Worm (Caenorhabditis elegans) whole organism, L2 larva: ENCODE measurements around the gene C28H8.3.
A peak's percentile ranks its signal among the peaks of the same experiment; 100 is the strongest.

Experiments
- C34F6.9 ChIP-seq: fragments of 150-350 bp; optimal IDR thresholded peaks from 2 replicates; lab custom pipeline; 2014; ENCODE audit warnings: missing biosample characterization, missing genetic modification characterization
- F13H6.1 ChIP-seq: sonication (generic microtip); optimal IDR thresholded peaks from 2 replicates; lab custom pipeline; 2016; ENCODE audit warnings: missing genetic modification characterization, missing compliant biosample characterization
- R02D3.7 ChIP-seq: fragments of 150-350 bp; optimal IDR thresholded peaks from 2 replicates; lab custom pipeline; 2014; ENCODE audit warnings: missing biosample characterization, missing genetic modification characterization
- Y55F3AM.14 ChIP-seq: fragments of 200-800 bp; sonication (Bioruptor generic); optimal IDR thresholded peaks from 2 replicates; lab custom pipeline; 2018; ENCODE audit warnings: mild to moderate bottlenecking, missing genetic modification characterization, missing compliant biosample characterization
- ZK546.5 ChIP-seq: sonication (generic microtip); optimal IDR thresholded peaks from 2 replicates; lab custom pipeline; 2017; ENCODE audit warnings: missing biosample characterization, missing genetic modification characterization
- alr-1 ChIP-seq: fragments of 150-350 bp; optimal IDR thresholded peaks from 2 replicates; lab custom pipeline; 2014; ENCODE audit warnings: missing biosample characterization, missing genetic modification characterization
- aly-2 ChIP-seq: fragments of 150-350 bp; optimal IDR thresholded peaks from 2 replicates; lab custom pipeline; 2014; ENCODE audit warnings: missing biosample characterization, missing genetic modification characterization
- ama-1 ChIP-seq: fragments of 150-350 bp; optimal IDR thresholded peaks from 2 replicates; lab custom pipeline; 2018; ENCODE audit warnings: inconsistent platforms
- blmp-1 ChIP-seq: sonication (generic microtip); optimal IDR thresholded peaks from 2 replicates; lab custom pipeline; 2017; ENCODE audit warnings: missing genetic modification characterization, mild to moderate bottlenecking, missing compliant biosample characterization, antibody characterized with exemption, moderate library complexity; ENCODE audit not compliant: insufficient read depth
- ceh-16 ChIP-seq: fragments of 150-350 bp; optimal IDR thresholded peaks from 2 replicates; lab custom pipeline; 2014; ENCODE audit warnings: missing biosample characterization, missing genetic modification characterization
- ceh-82 ChIP-seq: fragments of 150-350 bp; optimal IDR thresholded peaks from 2 replicates; lab custom pipeline; 2014; ENCODE audit warnings: missing biosample characterization, missing genetic modification characterization
- crh-2 ChIP-seq: sonication (generic microtip); optimal IDR thresholded peaks from 2 replicates; lab custom pipeline; 2017; ENCODE audit warnings: missing biosample characterization, missing genetic modification characterization
- dmd-4 ChIP-seq: sonication (generic microtip); optimal IDR thresholded peaks from 2 replicates; lab custom pipeline; 2017; ENCODE audit warnings: missing biosample characterization, missing genetic modification characterization
- egl-27 ChIP-seq: sonication (generic microtip); optimal IDR thresholded peaks from 3 replicates; lab custom pipeline; 2017; ENCODE audit warnings: missing biosample characterization, missing genetic modification reagents, missing genetic modification characterization
- elt-1 ChIP-seq: fragments of 150-350 bp; optimal IDR thresholded peaks from 2 replicates; lab custom pipeline; 2014; ENCODE audit warnings: missing biosample characterization, missing genetic modification characterization
- elt-3 ChIP-seq: sonication (generic microtip); optimal IDR thresholded peaks from 2 replicates; lab custom pipeline; 2017; ENCODE audit warnings: missing biosample characterization, missing genetic modification characterization
- fos-1 ChIP-seq: fragments of 150-350 bp; optimal IDR thresholded peaks from 2 replicates; lab custom pipeline; 2014; ENCODE audit warnings: missing biosample characterization, missing genetic modification characterization
- gmeb-1 ChIP-seq: fragments of 150-350 bp; optimal IDR thresholded peaks from 2 replicates; lab custom pipeline; 2014; ENCODE audit warnings: missing biosample characterization, missing genetic modification characterization
- lin-11 ChIP-seq: fragments of 150-350 bp; sonication (generic microtip); optimal IDR thresholded peaks from 2 replicates; lab custom pipeline; 2014; ENCODE audit warnings: missing biosample characterization, missing genetic modification characterization, inconsistent platforms, mixed read lengths
- lin-39 ChIP-seq: fragments of 150-350 bp; optimal IDR thresholded peaks from 2 replicates; lab custom pipeline; 2014; ENCODE audit warnings: missing biosample characterization, missing genetic modification reagents, missing genetic modification characterization
- lsy-2 ChIP-seq, 2 experiments: fragments of 150-350 bp in 1 of 2; sonication (generic microtip) in 1 of 2; optimal IDR thresholded peaks; 2 replicates each; lab custom pipeline; 2014 to 2017; ENCODE audit warnings: missing biosample characterization in 2 of 2, missing genetic modification characterization in 2 of 2
- mab-5 ChIP-seq: fragments of 150-350 bp; optimal IDR thresholded peaks from 2 replicates; lab custom pipeline; 2014; ENCODE audit warnings: missing biosample characterization, missing genetic modification characterization
- mbf-1 ChIP-seq: sonication (generic microtip); optimal IDR thresholded peaks from 2 replicates; lab custom pipeline; 2017; ENCODE audit warnings: missing biosample characterization, missing genetic modification characterization
- mdl-1 ChIP-seq, 2 experiments: fragments of 150-350 bp in 1 of 2; sonication (generic microtip) in 1 of 2; optimal IDR thresholded peaks; 2 replicates each; lab custom pipeline; 2017; ENCODE audit warnings: missing biosample characterization in 2 of 2, missing genetic modification characterization in 2 of 2
- nhr-10 ChIP-seq: sonication (generic microtip); optimal IDR thresholded peaks from 2 replicates; lab custom pipeline; 2017; ENCODE audit warnings: missing biosample characterization, missing genetic modification characterization
- nhr-11 ChIP-seq: fragments of 150-350 bp; optimal IDR thresholded peaks from 2 replicates; lab custom pipeline; 2014; ENCODE audit warnings: missing biosample characterization, missing genetic modification characterization
- nhr-12 ChIP-seq: fragments of 150-350 bp; optimal IDR thresholded peaks from 2 replicates; lab custom pipeline; 2014; ENCODE audit warnings: missing biosample characterization, missing genetic modification characterization
- nhr-129 ChIP-seq: fragments of 150-350 bp; optimal IDR thresholded peaks from 2 replicates; lab custom pipeline; 2014; ENCODE audit warnings: missing biosample characterization, missing genetic modification characterization
- nhr-21 ChIP-seq: fragments of 150-350 bp; optimal IDR thresholded peaks from 2 replicates; lab custom pipeline; 2014; ENCODE audit warnings: missing biosample characterization, missing genetic modification characterization
- nhr-23 ChIP-seq: fragments of 150-350 bp; optimal IDR thresholded peaks from 2 replicates; lab custom pipeline; 2014; ENCODE audit warnings: missing biosample characterization, missing genetic modification reagents, missing genetic modification characterization
- nhr-237 ChIP-seq: fragments of 150-350 bp; optimal IDR thresholded peaks from 2 replicates; lab custom pipeline; 2014; ENCODE audit warnings: missing biosample characterization, missing genetic modification characterization
- nhr-25 ChIP-seq: fragments of 150-350 bp; sonication (generic microtip); optimal IDR thresholded peaks from 3 replicates; lab custom pipeline; 2014; ENCODE audit warnings: missing biosample characterization, missing genetic modification characterization
- nhr-6 ChIP-seq: fragments of 150-350 bp; optimal IDR thresholded peaks from 2 replicates; lab custom pipeline; 2014; ENCODE audit warnings: missing biosample characterization, missing genetic modification characterization
- nhr-77 ChIP-seq: fragments of 150-350 bp; optimal IDR thresholded peaks from 2 replicates; lab custom pipeline; 2014; ENCODE audit warnings: missing biosample characterization, missing genetic modification characterization
- sem-4 ChIP-seq: fragments of 150-350 bp; optimal IDR thresholded peaks from 2 replicates; lab custom pipeline; 2014; ENCODE audit warnings: missing biosample characterization, missing genetic modification reagents, missing genetic modification characterization
- skn-1 ChIP-seq: sonication (generic microtip); optimal IDR thresholded peaks from 2 replicates; lab custom pipeline; 2017; ENCODE audit warnings: missing biosample characterization, missing genetic modification characterization
- sma-3 ChIP-seq: sonication (generic microtip); optimal IDR thresholded peaks from 2 replicates; lab custom pipeline; 2016; ENCODE audit warnings: missing genetic modification reagents, missing genetic modification characterization, missing compliant biosample characterization
- sma-9 ChIP-seq, 2 experiments: fragments of 150-350 bp in 1 of 2; sonication (generic microtip) in 1 of 2; optimal IDR thresholded peaks; 2 replicates each; lab custom pipeline; 2014 to 2016; ENCODE audit warnings: missing genetic modification characterization in 2 of 2, mild to moderate bottlenecking in 1 of 2, missing biosample characterization in 1 of 2, missing compliant biosample characterization in 1 of 2, missing genetic modification reagents in 1 of 2, moderate library complexity in 1 of 2
- snpc-4 ChIP-seq: fragments of 150-350 bp; optimal IDR thresholded peaks from 2 replicates; lab custom pipeline; 2014; ENCODE audit warnings: missing biosample characterization, missing genetic modification characterization
- unc-39 ChIP-seq: fragments of 150-350 bp; optimal IDR thresholded peaks from 2 replicates; lab custom pipeline; 2014; ENCODE audit warnings: missing biosample characterization, missing genetic modification characterization
- unc-55 ChIP-seq: fragments of 150-350 bp; sonication (generic microtip); optimal IDR thresholded peaks from 3 replicates; lab custom pipeline; 2014; ENCODE audit warnings: missing biosample characterization, missing genetic modification reagents, missing genetic modification characterization
- unc-62 ChIP-seq: fragments of 150-350 bp; optimal IDR thresholded peaks from 2 replicates; lab custom pipeline; 2014; ENCODE audit warnings: missing biosample characterization, missing genetic modification reagents, missing genetic modification characterization
- zag-1 ChIP-seq: fragments of 150-350 bp; optimal IDR thresholded peaks from 2 replicates; lab custom pipeline; 2014; ENCODE audit warnings: missing biosample characterization, missing genetic modification characterization
- ztf-1 ChIP-seq: fragments of 200-800 bp; sonication (Bioruptor generic); conservative IDR thresholded peaks from 2 replicates; pipeline ENCODE4 v1.3.6; 2022; ENCODE audit warnings: missing genetic modification characterization, missing compliant biosample characterization
- ztf-11 ChIP-seq: sonication (generic microtip); optimal IDR thresholded peaks from 2 replicates; lab custom pipeline; 2017; ENCODE audit warnings: missing biosample characterization, missing genetic modification characterization
- ztf-4 ChIP-seq: fragments of 150-350 bp; optimal IDR thresholded peaks from 2 replicates; lab custom pipeline; 2014; ENCODE audit warnings: missing biosample characterization, missing genetic modification characterization

C28H8.3 gene

ce11 chrIII:5878215-5878614 lies 30.3 kb upstream of the C28H8.3 start, which contains the start of the genes mig-21 and F01F1.2:
mig-21 (minus strand) TSS chrIII:5878380.
F01F1.2 (plus strand) TSS chrIII:5878554.
- TF ChIP-seq sma-9 (GFP tag; optimal IDR thresholded peaks at IDR 0.05; lab: Kevin White, UChicago) = no peak
- TF ChIP-seq sma-9 (tag; optimal IDR thresholded peaks at IDR 0.05; lab: Kevin White, UChicago) = no peak
- no peak for TF ChIP-seq mdl-1 (tag; optimal IDR thresholded peaks at IDR 0.05; lab: Kevin White, UChicago)
- TF ChIP-seq ztf-1 = no peak
- TF ChIP-seq ZK546.5 (tag; lab: Kevin White, UChicago) = no peak
- TF ChIP-seq snpc-4 (tag; lab: Kevin White, UChicago) = no peak
- TF ChIP-seq elt-3 = no peak
- TF ChIP-seq nhr-25 (tag; lab: Kevin White, UChicago) = peak; percentile 8
- TF ChIP-seq unc-55 (GFP tag; lab: Kevin White, UChicago) = peak; percentile 15
- TF ChIP-seq sma-3 = no peak
- TF ChIP-seq aly-2 (tag; lab: Kevin White, UChicago) = no peak
- no peak for TF ChIP-seq sem-4 (tag; lab: Kevin White, UChicago)
- no peak for TF ChIP-seq unc-39 (tag; lab: Kevin White, UChicago)
- no peak for TF ChIP-seq dmd-4 (tag; lab: Kevin White, UChicago)
- no peak for TF ChIP-seq mab-5 (tag; lab: Kevin White, UChicago)
- no peak for TF ChIP-seq nhr-21 (tag; lab: Kevin White, UChicago)
- no peak for TF ChIP-seq alr-1 (tag; lab: Kevin White, UChicago)
- TF ChIP-seq blmp-1 (tag; lab: Kevin White, UChicago) = peak; percentile 52
- no peak for TF ChIP-seq nhr-12 (tag; lab: Kevin White, UChicago)
- no peak for TF ChIP-seq nhr-6 (tag; lab: Kevin White, UChicago)
- no peak for TF ChIP-seq nhr-23 (tag; lab: Kevin White, UChicago)
- TF ChIP-seq zag-1 = no peak
- TF ChIP-seq lin-39 (tag; lab: Kevin White, UChicago) = no peak
- no peak for TF ChIP-seq elt-1
- TF ChIP-seq skn-1 = no peak
- TF ChIP-seq fos-1 = no peak
- TF ChIP-seq unc-62 = no peak
- TF ChIP-seq nhr-10 (tag; lab: Kevin White, UChicago) = no peak
- TF ChIP-seq F13H6.1 (tag; lab: Kevin White, UChicago) = no peak
- TF ChIP-seq lsy-2 (tag; optimal IDR thresholded peaks at IDR 0.05; lab: Kevin White, UChicago) = peak in 1 of 2 experiments; percentile 76
- TF ChIP-seq lin-11 (tag; lab: Kevin White, UChicago) = no peak
- no peak for TF ChIP-seq nhr-129 (tag; lab: Kevin White, UChicago)
- TF ChIP-seq egl-27 (tag; lab: Kevin White, UChicago) = no peak
- peak; percentile 18 for TF ChIP-seq C34F6.9 (tag; lab: Kevin White, UChicago)
- no peak for TF ChIP-seq ztf-11 (tag; lab: Kevin White, UChicago)

DNA sequence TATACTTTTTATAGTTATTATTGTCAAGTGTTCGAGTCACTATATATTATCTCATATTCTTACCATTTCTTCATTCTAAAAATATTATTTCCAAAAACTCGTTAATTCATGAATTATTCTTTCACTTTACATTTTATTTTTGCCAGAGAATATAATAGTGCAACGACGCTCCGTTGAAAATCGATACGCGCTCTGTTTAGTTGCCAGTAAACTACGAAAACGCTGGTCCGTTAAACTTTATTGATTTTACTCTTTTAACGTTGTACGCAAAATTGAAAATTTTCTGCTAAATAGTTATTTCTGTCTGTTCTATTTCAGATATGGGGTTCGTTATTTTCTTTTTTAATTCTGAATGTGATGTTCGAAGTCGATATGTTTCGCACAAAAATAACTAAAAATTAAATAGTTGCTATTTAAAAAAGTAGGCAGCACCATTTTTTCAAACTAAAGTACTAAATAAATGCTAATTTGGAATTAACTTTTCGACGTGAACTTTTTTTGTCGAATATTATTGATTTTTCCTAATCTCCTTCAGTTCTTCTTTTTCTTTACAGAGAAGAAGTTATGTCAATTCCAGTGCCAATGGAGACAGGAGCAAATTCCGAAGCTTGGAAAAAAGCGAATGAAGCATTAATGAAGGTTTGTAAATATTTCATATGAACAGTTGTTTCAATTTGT lies 29.1 kb upstream of the C28H8.3 start, which contains the start of gene hpo-10:
Gene hpo-10 (plus strand): TSS at position 199 of the 678 bp plus-strand sequence.
- TF ChIP-seq unc-39 (tag; lab: Kevin White, UChicago) = no peak
- no peak for TF ChIP-seq unc-62
- TF ChIP-seq fos-1 = no peak
- no peak for TF ChIP-seq nhr-129 (tag; lab: Kevin White, UChicago)
- no peak for TF ChIP-seq nhr-10 (tag; lab: Kevin White, UChicago)
- no peak for TF ChIP-seq ama-1 (lab: Kevin White, UChicago)
- peak; percentile 56 for TF ChIP-seq C34F6.9 (tag; lab: Kevin White, UChicago)
- TF ChIP-seq nhr-21 (tag; lab: Kevin White, UChicago) = no peak
- TF ChIP-seq Y55F3AM.14 (GFP tag; lab: Kevin White, UChicago) = no peak
- no peak for TF ChIP-seq nhr-77 (tag; lab: Kevin White, UChicago)
- no peak for TF ChIP-seq elt-3
- no peak for TF ChIP-seq nhr-6 (tag; lab: Kevin White, UChicago)
- TF ChIP-seq ztf-1 = no peak
- TF ChIP-seq ceh-82 (tag; lab: Kevin White, UChicago) = no peak
- no peak for TF ChIP-seq snpc-4 (tag; lab: Kevin White, UChicago)
- TF ChIP-seq lin-11 (tag; lab: Kevin White, UChicago) = no peak
- TF ChIP-seq sma-3 = no peak
- TF ChIP-seq R02D3.7 (tag; lab: Kevin White, UChicago) = no peak
- TF ChIP-seq mab-5 (tag; lab: Kevin White, UChicago) = no peak
- no peak for TF ChIP-seq elt-1
- TF ChIP-seq dmd-4 (tag; lab: Kevin White, UChicago) = no peak
- no peak for TF ChIP-seq skn-1
- TF ChIP-seq lsy-2 (tag; optimal IDR thresholded peaks at IDR 0.05; lab: Kevin White, UChicago) = peak; percentile 9 to 57
- TF ChIP-seq gmeb-1 (tag; lab: Kevin White, UChicago) = peak; percentile 1
- TF ChIP-seq crh-2 = peak; percentile 52
- TF ChIP-seq mdl-1 (tag; optimal IDR thresholded peaks at IDR 0.05; lab: Kevin White, UChicago) = no peak
- TF ChIP-seq F13H6.1 (tag; lab: Kevin White, UChicago) = no peak
- no peak for TF ChIP-seq ztf-4 (tag; lab: Kevin White, UChicago)
- no peak for TF ChIP-seq nhr-237 (tag; lab: Kevin White, UChicago)
- no peak for TF ChIP-seq aly-2 (tag; lab: Kevin White, UChicago)
- no peak for TF ChIP-seq blmp-1 (tag; lab: Kevin White, UChicago)
- TF ChIP-seq sem-4 (tag; lab: Kevin White, UChicago) = no peak
- TF ChIP-seq mbf-1 (tag; lab: Kevin White, UChicago) = no peak
- no peak for TF ChIP-seq alr-1 (tag; lab: Kevin White, UChicago)
- TF ChIP-seq nhr-23 (tag; lab: Kevin White, UChicago) = no peak
- TF ChIP-seq nhr-11 = no peak
- no peak for TF ChIP-seq ztf-11 (tag; lab: Kevin White, UChicago)
- peak; percentile 55 for TF ChIP-seq unc-55 (GFP tag; lab: Kevin White, UChicago)
- TF ChIP-seq lin-39 (tag; lab: Kevin White, UChicago) = no peak
- TF ChIP-seq nhr-25 (tag; lab: Kevin White, UChicago) = peak; percentile 17
- TF ChIP-seq ceh-16 (tag; lab: Kevin White, UChicago) = no peak
- no peak for TF ChIP-seq nhr-12 (tag; lab: Kevin White, UChicago)
- TF ChIP-seq ZK546.5 (tag; lab: Kevin White, UChicago) = no peak
